Worm (Caenorhabditis elegans): Measurements from ENCODE around the gene K02A2.5.

K02A2.5 gene

ce11 chrII:7396081-7396480 lies 15.7 kb downstream of the K02A2.5 start:
- TF ChIP-seq klf-2 (GFP tag; conservative IDR thresholded peaks at IDR 0.05) (no peak), med-1 (GFP tag; optimal IDR thresholded peaks at IDR 0.05; ENCODE audit: insufficient read depth) (no peak), ztf-29 (GFP tag; IDR thresholded peaks at IDR 0.05) (no peak)

ce11 chrII:7394690-7395054 lies 17.2 kb downstream of the K02A2.5 start, which contains the start of gene bath-44:
Gene bath-44 (plus strand): TSS chrII:7394955.
- TF ChIP-seq flt-1 (GFP tag; IDR thresholded peaks at IDR 0.05) (no peak), T22C8.4 (GFP tag; IDR thresholded peaks at IDR 0.05) (no peak), ztf-23 (GFP tag; IDR thresholded peaks at IDR 0.05) (no peak), med-1 (GFP tag; optimal IDR thresholded peaks at IDR 0.05; ENCODE audit: insufficient read depth) (no peak), klf-2 (GFP tag; conservative IDR thresholded peaks at IDR 0.05) (no peak), cog-1 (tag; optimal IDR thresholded peaks at IDR 0.05) (no peak), ref-1 (GFP tag; conservative IDR thresholded peaks at IDR 0.05) (no peak), ztf-29 (GFP tag; IDR thresholded peaks at IDR 0.05) (no peak), tab-1 (GFP tag; IDR thresholded peaks at IDR 0.05) (no peak)

- no peak for TF ChIP-seq ztf-23 (GFP tag; IDR thresholded peaks at IDR 0.05)
- TF ChIP-seq tab-1 (GFP tag; IDR thresholded peaks at IDR 0.05) = no peak
- TF ChIP-seq med-1 (GFP tag; optimal IDR thresholded peaks at IDR 0.05; ENCODE audit: insufficient read depth) = no peak
These were observed 17.7 kb downstream of the K02A2.5 start for ce11 chrII:7393922-7394689.

- TF ChIP-seq ztf-23 (GFP tag; IDR thresholded peaks at IDR 0.05) (no peak), ref-1 (GFP tag; conservative IDR thresholded peaks at IDR 0.05) (no peak), T22C8.4 (GFP tag; IDR thresholded peaks at IDR 0.05) (no peak), klf-2 (GFP tag; conservative IDR thresholded peaks at IDR 0.05) (no peak), med-1 (GFP tag; optimal IDR thresholded peaks at IDR 0.05; ENCODE audit: insufficient read depth) (no peak), tab-1 (GFP tag; IDR thresholded peaks at IDR 0.05) (no peak), cog-1 (tag; optimal IDR thresholded peaks at IDR 0.05) (no peak), ztf-29 (GFP tag; IDR thresholded peaks at IDR 0.05) (no peak), flt-1 (GFP tag; IDR thresholded peaks at IDR 0.05) (no peak)
These were observed 18.4 kb downstream of the K02A2.5 start for ce11 chrII:7393393-7393792.

ce11 chrII:7392052-7392694 lies 19.7 kb downstream of the K02A2.5 start:
- no peak for TF ChIP-seq T22C8.4 (GFP tag; IDR thresholded peaks at IDR 0.05)
- no peak for TF ChIP-seq ref-1 (GFP tag; conservative IDR thresholded peaks at IDR 0.05)
- TF ChIP-seq cog-1 (tag; optimal IDR thresholded peaks at IDR 0.05) = no peak
- TF ChIP-seq tab-1 (GFP tag; IDR thresholded peaks at IDR 0.05) = no peak
- no peak for TF ChIP-seq med-1 (GFP tag; optimal IDR thresholded peaks at IDR 0.05; ENCODE audit: insufficient read depth)
- no peak for TF ChIP-seq ztf-23 (GFP tag; IDR thresholded peaks at IDR 0.05)

- no peak for TF ChIP-seq ref-1 (GFP tag; conservative IDR thresholded peaks at IDR 0.05)
- no peak for TF ChIP-seq klf-2 (GFP tag; conservative IDR thresholded peaks at IDR 0.05)
- TF ChIP-seq tab-1 (GFP tag; IDR thresholded peaks at IDR 0.05) = no peak
- no peak for TF ChIP-seq ztf-29 (GFP tag; IDR thresholded peaks at IDR 0.05)
- TF ChIP-seq flt-1 (GFP tag; IDR thresholded peaks at IDR 0.05) = no peak
- no peak for TF ChIP-seq ztf-23 (GFP tag; IDR thresholded peaks at IDR 0.05)
- TF ChIP-seq med-1 (GFP tag; optimal IDR thresholded peaks at IDR 0.05; ENCODE audit: insufficient read depth) = no peak
- no peak for TF ChIP-seq cog-1 (tag; optimal IDR thresholded peaks at IDR 0.05)
- no peak for TF ChIP-seq T22C8.4 (GFP tag; IDR thresholded peaks at IDR 0.05)
These were observed 21.5 kb downstream of the K02A2.5 start for ce11 chrII:7390335-7390734.

- TF ChIP-seq klf-2 (GFP tag; conservative IDR thresholded peaks at IDR 0.05) = no peak
- TF ChIP-seq T22C8.4 (GFP tag; IDR thresholded peaks at IDR 0.05) = no peak
- TF ChIP-seq ref-1 (GFP tag; conservative IDR thresholded peaks at IDR 0.05) = no peak
- no peak for TF ChIP-seq med-1 (GFP tag; optimal IDR thresholded peaks at IDR 0.05; ENCODE audit: insufficient read depth)
- TF ChIP-seq ztf-29 (GFP tag; IDR thresholded peaks at IDR 0.05) = no peak
- TF ChIP-seq cog-1 (tag; optimal IDR thresholded peaks at IDR 0.05) = no peak
- TF ChIP-seq flt-1 (GFP tag; IDR thresholded peaks at IDR 0.05) = no peak
- TF ChIP-seq tab-1 (GFP tag; IDR thresholded peaks at IDR 0.05) = no peak
- no peak for TF ChIP-seq ztf-23 (GFP tag; IDR thresholded peaks at IDR 0.05)
These were observed 26.4 kb downstream of the K02A2.5 start, which contains the start of gene sre-3 for ce11 chrII:7385442-7385841. Gene sre-3 (plus strand): TSS chrII:7385742.

- TF ChIP-seq med-1 (GFP tag; optimal IDR thresholded peaks at IDR 0.05; ENCODE audit: insufficient read depth) (no peak), T22C8.4 (GFP tag; IDR thresholded peaks at IDR 0.05) (no peak), ref-1 (GFP tag; conservative IDR thresholded peaks at IDR 0.05) (no peak), tab-1 (GFP tag; IDR thresholded peaks at IDR 0.05) (no peak), ztf-29 (GFP tag; IDR thresholded peaks at IDR 0.05) (no peak), ztf-23 (GFP tag; IDR thresholded peaks at IDR 0.05) (no peak), cog-1 (tag; optimal IDR thresholded peaks at IDR 0.05) (no peak), flt-1 (GFP tag; IDR thresholded peaks at IDR 0.05) (no peak)
These were observed 29.9 kb downstream of the K02A2.5 start for ce11 chrII:7381947-7382346.

- no peak for TF ChIP-seq cog-1 (tag; optimal IDR thresholded peaks at IDR 0.05)
- no peak for TF ChIP-seq tab-1 (GFP tag; IDR thresholded peaks at IDR 0.05)
- TF ChIP-seq klf-2 (GFP tag; conservative IDR thresholded peaks at IDR 0.05) = no peak
- no peak for TF ChIP-seq flt-1 (GFP tag; IDR thresholded peaks at IDR 0.05)
- TF ChIP-seq T22C8.4 (GFP tag; IDR thresholded peaks at IDR 0.05) = no peak
- TF ChIP-seq ref-1 (GFP tag; conservative IDR thresholded peaks at IDR 0.05) = no peak
- no peak for TF ChIP-seq ztf-23 (GFP tag; IDR thresholded peaks at IDR 0.05)
- TF ChIP-seq med-1 (GFP tag; optimal IDR thresholded peaks at IDR 0.05; ENCODE audit: insufficient read depth) = no peak
- no peak for TF ChIP-seq ztf-29 (GFP tag; IDR thresholded peaks at IDR 0.05)
These were observed 30.7 kb downstream of the K02A2.5 start, which contains the start of gene C07D10.5 for ce11 chrII:7381142-7381611. Gene C07D10.5 (plus strand): TSS chrII:7381561.

Measured in whole organism, midembryonic.